Worm (Caenorhabditis elegans): ENCODE data around the gene cts-1.

DNA sequence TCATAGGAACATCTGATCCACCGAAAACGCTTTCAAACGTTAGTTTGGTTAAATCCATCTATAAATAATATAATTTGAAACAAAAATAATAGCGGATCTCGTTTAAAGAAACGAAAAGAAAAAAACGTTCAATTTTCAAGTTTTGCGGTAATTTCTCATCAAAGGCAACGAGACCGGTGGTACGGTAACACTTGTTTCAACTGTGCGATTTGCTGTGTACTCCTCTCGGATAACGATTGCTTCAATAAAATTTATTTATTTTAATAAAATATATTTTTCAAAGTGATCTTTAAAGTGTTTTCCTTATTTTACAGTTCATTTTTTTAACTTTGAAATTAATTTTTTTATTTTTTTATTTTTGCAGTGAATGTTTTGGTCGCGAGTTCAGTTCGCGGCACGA, 2.2 kb upstream of the cts-1 start, which contains the start of the genes rde-4 and cox-14:
- TF ChIP-seq dao-5 (tag; optimal IDR thresholded peaks at IDR 0.05): no peak
- no peak for TF ChIP-seq him-1 (tag; optimal IDR thresholded peaks at IDR 0.05)
- peak; percentile 82 for TF ChIP-seq W03F9.2 (tag; optimal IDR thresholded peaks at IDR 0.05)
